Worm (Caenorhabditis elegans): Measurements from ENCODE around the gene F10D7.10.

ce11 chrX:17421532-17422078 is 42.0 kb upstream of the F10D7.10 start, which contains the start of gene osm-11:
- TF ChIP-seq swsn-7 (tag; optimal IDR thresholded peaks at IDR 0.05): no peak
- TF ChIP-seq lir-3 (tag; optimal IDR thresholded peaks at IDR 0.05; ENCODE audit: poor library complexity): no peak
- TF ChIP-seq sox-4 (tag; optimal IDR thresholded peaks at IDR 0.05): no peak
- TF ChIP-seq egl-27 (tag; optimal IDR thresholded peaks at IDR 0.05): peak in 1 of 2 experiments; percentile 20
- TF ChIP-seq snpc-4 (tag; optimal IDR thresholded peaks at IDR 0.05): no peak
- peak; percentile 46 for TF ChIP-seq grh-1 (GFP tag; IDR thresholded peaks at IDR 0.05)
- no peak for TF ChIP-seq egl-13 (tag; optimal IDR thresholded peaks at IDR 0.05)
- peak in 1 of 2 experiments; percentile 1 for TF ChIP-seq lsy-2 (tag; optimal IDR thresholded peaks at IDR 0.05)
- TF ChIP-seq ztf-11 (tag; optimal IDR thresholded peaks at IDR 0.05): no peak
- no peak for TF ChIP-seq unc-62 (GFP tag; optimal IDR thresholded peaks at IDR 0.05)

Measured in whole organism, L1 larva.